Worm (Caenorhabditis elegans): ENCODE data around the gene R74.7.

R74.7 gene

ce11 chrIII:4172210-4172609 is 32.0 kb upstream of the R74.7 start (continued):
- TF ChIP-seq F10E7.11 (tag; optimal IDR thresholded peaks at IDR 0.05) (peak; percentile 79), snpc-1.1 (tag; optimal IDR thresholded peaks at IDR 0.05; ENCODE audit: insufficient read depth) (peak; percentile 63), lin-54 (GFP tag; optimal IDR thresholded peaks at IDR 0.05) (peak; percentile 52), lsl-1 (GFP tag; optimal IDR thresholded peaks at IDR 0.05) (peak; percentile 41), cebp-2 (GFP tag; IDR thresholded peaks at IDR 0.05) (peak; percentile 61; the same call in 1 of the 2 replicates)

- TF ChIP-seq hsf-1 (GFP tag; IDR thresholded peaks at IDR 0.05) (peak; percentile 61), egl-18 (GFP tag; IDR thresholded peaks at IDR 0.05) (no peak), cebp-1 (GFP tag; IDR thresholded peaks at IDR 0.05) (no peak), cebp-1 (tag; optimal IDR thresholded peaks at IDR 0.05) (peak; percentile 16), K11D2.4 (GFP tag; IDR thresholded peaks at IDR 0.05) (no peak), F57A8.1 (GFP tag; optimal IDR thresholded peaks at IDR 0.05) (no peak), Y53G8AR.9 (GFP tag; conservative IDR thresholded peaks at IDR 0.05) (no peak), dox-1 (GFP tag; IDR thresholded peaks at IDR 0.05) (0 out of 2 replicates have a peak, but pooled peaks have one; percentile 62), B0336.3 (GFP tag; IDR thresholded peaks at IDR 0.05) (peak; percentile 22; the same call in 1 of the 2 replicates)
Observed at ce11 chrIII:4175489-4175888, 28.7 kb upstream of the R74.7 start.

ce11 chrIII:4176109-4176596 is 28.1 kb upstream of the R74.7 start, which contains the start of the genes hrde-1 and C16C10.13:
hrde-1 (minus strand) TSS chrIII:4176159.
C16C10.13 (plus strand) TSS chrIII:4176440.
- TF ChIP-seq ccch-3 (GFP tag; optimal IDR thresholded peaks at IDR 0.05) (no peak), zfh-2 (GFP tag; conservative IDR thresholded peaks at IDR 0.05) (no peak), nfya-1 (tag; optimal IDR thresholded peaks at IDR 0.05; ENCODE audit: borderline replicate concordance, insufficient read depth) (no peak), mxl-1 (tag; optimal IDR thresholded peaks at IDR 0.05) (no peak), ceh-40 (GFP tag; IDR thresholded peaks at IDR 0.05) (no peak), ceh-58 (GFP tag; IDR thresholded peaks at IDR 0.05) (no peak), F57C9.4 (tag; optimal IDR thresholded peaks at IDR 0.05) (no peak), lag-1 (GFP tag; IDR thresholded peaks at IDR 0.05) (no peak), dox-1 (GFP tag; IDR thresholded peaks at IDR 0.05) (peak; percentile 78), sptf-2 (GFP tag; optimal IDR thresholded peaks at IDR 0.05) (no peak), nhr-90 (tag; optimal IDR thresholded peaks at IDR 0.05) (no peak), C06A6.2 (GFP tag; conservative IDR thresholded peaks at IDR 0.05) (no peak), xnd-1 (tag; optimal IDR thresholded peaks at IDR 0.05) (peak; percentile 92), Y53G8AR.9 (GFP tag; conservative IDR thresholded peaks at IDR 0.05) (peak; percentile 44; the same call in 1 of the 2 replicates), ekl-4 (GFP tag; IDR thresholded peaks at IDR 0.05) (peak; percentile 65; the same call in 1 of the 2 replicates), rcor-1 (GFP tag; IDR thresholded peaks at IDR 0.05) (peak; percentile 80), mes-4 (tag; optimal IDR thresholded peaks at IDR 0.05) (no peak), ZK185.1 (tag; optimal IDR thresholded peaks at IDR 0.05; ENCODE audit: poor library complexity, severe bottlenecking) (no peak), F33H1.4 (GFP tag; IDR thresholded peaks at IDR 0.05) (peak; percentile 78), K12H6.12 (tag; optimal IDR thresholded peaks at IDR 0.05) (no peak), D2030.7 (GFP tag; IDR thresholded peaks at IDR 0.05) (peak; percentile 91), efl-1 (GFP tag; optimal IDR thresholded peaks at IDR 0.05) (peak; percentile 97), ztf-18 (tag; optimal IDR thresholded peaks at IDR 0.05) (peak; percentile 7), Y95B8A.8 (GFP tag; IDR thresholded peaks at IDR 0.05) (peak; percentile 65; the same call in 1 of the 2 replicates), unc-62 (GFP tag; optimal IDR thresholded peaks at IDR 0.05) (no peak), mcd-1 (GFP tag; IDR thresholded peaks at IDR 0.05) (peak; percentile 89), B0019.2 (GFP tag; conservative IDR thresholded peaks at IDR 0.05) (peak; percentile 82), snpc-1.1 (tag; optimal IDR thresholded peaks at IDR 0.05; ENCODE audit: insufficient read depth) (peak; percentile 43), zim-3 (tag; optimal IDR thresholded peaks at IDR 0.05) (no peak), lsl-1 (GFP tag; optimal IDR thresholded peaks at IDR 0.05) (peak; percentile 91), tbx-9 (tag; optimal IDR thresholded peaks at IDR 0.05; ENCODE audit: borderline replicate concordance) (no peak), T07F8.4 (tag; optimal IDR thresholded peaks at IDR 0.05) (no peak), ceh-100 (GFP tag; IDR thresholded peaks at IDR 0.05) (no peak), egrh-3 (GFP tag; IDR thresholded peaks at IDR 0.05) (no peak), fkh-3 (tag; optimal IDR thresholded peaks at IDR 0.05) (no peak)

Measured in whole organism, young adult.